Fruit fly (Drosophila melanogaster): ENCODE results near the gene Pdp.

The Pdp gene

dm6 chrX:7728251-7729164 is 5.9 kb downstream of the Pdp start, which contains the start of the genes NELF-B and CG12155 (continued):
- no peak for TF ChIP-seq CG32767 (GFP tag; IDR thresholded peaks at IDR 0.05)
- TF ChIP-seq CG42726 (GFP tag; IDR thresholded peaks at IDR 0.05; ENCODE audit: partially characterized antibody), result 0 out of 2 replicates have a peak, but pooled peaks have one; percentile 45
- peak; percentile 66 for TF ChIP-seq sug (tag; optimal IDR thresholded peaks at IDR 0.05)
- peak; percentile 29 for TF ChIP-seq CG17359 (tag; optimal IDR thresholded peaks at IDR 0.05)
- peak; percentile 70 for TF ChIP-seq CG9727 (GFP tag; optimal IDR thresholded peaks at IDR 0.05)
- peak; percentile 29 for TF ChIP-seq shn (GFP tag; optimal IDR thresholded peaks at IDR 0.05)
- peak; percentile 46 for TF ChIP-seq CG9817 (tag; optimal IDR thresholded peaks at IDR 0.05)
- TF ChIP-seq phol (tag; optimal IDR thresholded peaks at IDR 0.05), result peak; percentile 65
- TF ChIP-seq cato (GFP tag; optimal IDR thresholded peaks at IDR 0.05; ENCODE audit: borderline replicate concordance), result peak; percentile 10
- no peak for TF ChIP-seq caup (GFP tag; optimal IDR thresholded peaks at IDR 0.05; ENCODE audit: severe bottlenecking)
- TF ChIP-seq CG11247 (GFP tag; IDR thresholded peaks at IDR 0.05), result 0 out of 2 replicates have a peak, but pooled peaks have one; percentile 18
- peak; percentile 57 for TF ChIP-seq slbo (GFP tag; IDR thresholded peaks at IDR 0.05)
- no peak for TF ChIP-seq Drgx (GFP tag; IDR thresholded peaks at IDR 0.05)
- TF ChIP-seq maf-S (GFP tag; optimal IDR thresholded peaks at IDR 0.05), result no peak
- peak; percentile 36; the same call in 1 of the 2 replicates for TF ChIP-seq vvl (GFP tag; IDR thresholded peaks at IDR 0.05)
- TF ChIP-seq CG4617 (GFP tag; optimal IDR thresholded peaks at IDR 0.05; ENCODE audit: borderline replicate concordance), result peak; percentile 7
- TF ChIP-seq CG17612 (GFP tag; IDR thresholded peaks at IDR 0.05), result no peak
- TF ChIP-seq emc (GFP tag; optimal IDR thresholded peaks at IDR 0.05), result no peak
- TF ChIP-seq tin (GFP tag; optimal IDR thresholded peaks at IDR 0.05), result peak; percentile 47
- peak; percentile 26; the same call in 1 of the 3 replicates for TF ChIP-seq CG14860 (GFP tag; IDR thresholded peaks at IDR 0.05; ENCODE audit: partially characterized antibody)
- no peak for TF ChIP-seq CG6765 (GFP tag; optimal IDR thresholded peaks at IDR 0.05)
- TF ChIP-seq wdn (GFP tag; IDR thresholded peaks at IDR 0.05), result no peak
- peak; percentile 80 for TF ChIP-seq BEAF-32 (GFP tag; optimal IDR thresholded peaks at IDR 0.05)
- no peak for TF ChIP-seq kni (GFP tag; optimal IDR thresholded peaks at IDR 0.05)
- peak; percentile 70 for TF ChIP-seq Dref (GFP tag; IDR thresholded peaks at IDR 0.05)
- no peak for TF ChIP-seq CG2199 (GFP tag; IDR thresholded peaks at IDR 0.05)
- TF ChIP-seq lola (GFP tag; optimal IDR thresholded peaks at IDR 0.05), result peak in 1 of 3 experiments; percentile 53
- TF ChIP-seq Gsc (GFP tag; IDR thresholded peaks at IDR 0.05), result no peak
- TF ChIP-seq hbn (GFP tag; IDR thresholded peaks at IDR 0.05; ENCODE audit: partially characterized antibody), result peak; percentile 31; the same call in 1 of the 2 replicates
- TF ChIP-seq CG8388 (GFP tag; optimal IDR thresholded peaks at IDR 0.05), result peak; percentile 30
- peak; percentile 64 for TF ChIP-seq CG7556 (GFP tag; optimal IDR thresholded peaks at IDR 0.05)
- TF ChIP-seq CG4404 (GFP tag; IDR thresholded peaks at IDR 0.05), result peak; percentile 26; the same call in 1 of the 2 replicates
- TF ChIP-seq Sin3A (optimal IDR thresholded peaks at IDR 0.05), result peak; percentile 47
- TF ChIP-seq CG9609 (GFP tag; optimal IDR thresholded peaks at IDR 0.05), result peak; percentile 23
- TF ChIP-seq Ets65A (GFP tag), result peak; percentile 31
- TF ChIP-seq usp (GFP tag; optimal IDR thresholded peaks at IDR 0.05), result no peak
- TF ChIP-seq CG30403 (GFP tag; optimal IDR thresholded peaks at IDR 0.05), result peak; percentile 77
- TF ChIP-seq vnd (GFP tag; IDR thresholded peaks at IDR 0.05; ENCODE audit: partially characterized antibody), result 0 out of 3 replicates have a peak, but pooled peaks have one; percentile 55
- TF ChIP-seq btn (GFP tag; optimal IDR thresholded peaks at IDR 0.05), result no peak
- TF ChIP-seq CG1603 (tag; optimal IDR thresholded peaks at IDR 0.05), result no peak
- TF ChIP-seq row (GFP tag; IDR thresholded peaks at IDR 0.05), result peak; percentile 83
- peak; percentile 63 for TF ChIP-seq CG8924 (tag; optimal IDR thresholded peaks at IDR 0.05)
- TF ChIP-seq Dp (GFP tag; optimal IDR thresholded peaks at IDR 0.05), result peak; percentile 11
- no peak for TF ChIP-seq sc (optimal IDR thresholded peaks at IDR 0.05)
- TF ChIP-seq sc (GFP tag; optimal IDR thresholded peaks at IDR 0.05), result no peak
- TF ChIP-seq disco-r (GFP tag; optimal IDR thresholded peaks at IDR 0.05), result no peak
- no peak for TF ChIP-seq Dad (GFP tag; optimal IDR thresholded peaks at IDR 0.05)
- peak; percentile 46 for TF ChIP-seq pho (GFP tag; optimal IDR thresholded peaks at IDR 0.05)
